Worm (Caenorhabditis elegans): ENCODE results near the gene sulp-3.

- TF ChIP-seq egl-27 (tag; optimal IDR thresholded peaks at IDR 0.05) (no peak), dpl-1 (GFP tag; optimal IDR thresholded peaks at IDR 0.05) (no peak), unc-39 (tag; optimal IDR thresholded peaks at IDR 0.05) (no peak), unc-62 (GFP tag; optimal IDR thresholded peaks at IDR 0.05 in 1 of 2) (no peak), unc-62 (tag; optimal IDR thresholded peaks at IDR 0.05) (no peak), ama-1 (optimal IDR thresholded peaks at IDR 0.05) (no peak), dmd-8 (GFP tag; IDR thresholded peaks at IDR 0.05) (no peak), zip-2 (tag; optimal IDR thresholded peaks at IDR 0.05) (no peak), snpc-4 (tag; optimal IDR thresholded peaks at IDR 0.05) (no peak), aha-1 (tag) (no peak), madf-9 (GFP tag; conservative IDR thresholded peaks at IDR 0.05) (no peak)
Observed at ce11 chrX:8354284-8354784, 53.8 kb downstream of the sulp-3 start.
